Fruit fly (Drosophila melanogaster): ENCODE data around the gene nero.

dm6 chr3R:31709769-31710168 lies 37.6 kb downstream of the nero start:
- TF ChIP-seq EcR (GFP tag; optimal IDR thresholded peaks at IDR 0.05) = no peak
- TF ChIP-seq psq (optimal IDR thresholded peaks at IDR 0.05) = no peak
- no peak for TF ChIP-seq CG8478 (optimal IDR thresholded peaks at IDR 0.05)
